Worm (Caenorhabditis elegans): ENCODE results near the gene twk-22.

Gene twk-22

ce11 chrX:16306164-16306563 is at the start of gene twk-22:
Gene twk-22, plus strand, starts transcription at chrX:16306464.
- no peak for TF ChIP-seq swsn-7 (tag; optimal IDR thresholded peaks at IDR 0.05)
- no peak for TF ChIP-seq skn-1 (tag; optimal IDR thresholded peaks at IDR 0.05)
- TF ChIP-seq unc-98 (GFP tag; IDR thresholded peaks at IDR 0.05) = no peak
- TF ChIP-seq unc-30 (tag; optimal IDR thresholded peaks at IDR 0.05) = no peak
- TF ChIP-seq F16B12.6 (tag; optimal IDR thresholded peaks at IDR 0.05) = no peak
- TF ChIP-seq ceh-8 (GFP tag; optimal IDR thresholded peaks at IDR 0.05) = no peak

ce11 chrX:16258503-16258902 is 47.8 kb upstream of the twk-22 start:
- TF ChIP-seq mab-9 (GFP tag; IDR thresholded peaks at IDR 0.05) (no peak), lin-14 (GFP tag; optimal IDR thresholded peaks at IDR 0.05) (no peak), lin-13 (GFP tag; optimal IDR thresholded peaks at IDR 0.05) (no peak), hlh-4 (tag; optimal IDR thresholded peaks at IDR 0.05) (no peak), C16A3.4 (tag; optimal IDR thresholded peaks at IDR 0.05) (no peak), nhr-77 (tag; optimal IDR thresholded peaks at IDR 0.05) (no peak), fos-1 (tag; optimal IDR thresholded peaks at IDR 0.05) (no peak), sox-4 (tag; optimal IDR thresholded peaks at IDR 0.05) (no peak), elt-2 (tag; optimal IDR thresholded peaks at IDR 0.05) (no peak), F16B12.6 (tag; optimal IDR thresholded peaks at IDR 0.05) (no peak), hpl-2 (GFP tag; optimal IDR thresholded peaks at IDR 0.05) (no peak), fkh-4 (tag; optimal IDR thresholded peaks at IDR 0.05; ENCODE audit: borderline replicate concordance) (no peak), aha-1 (tag; optimal IDR thresholded peaks at IDR 0.05) (no peak), unc-86 (tag; optimal IDR thresholded peaks at IDR 0.05) (no peak), unc-62 (GFP tag; optimal IDR thresholded peaks at IDR 0.05) (no peak), nhr-20 (tag; optimal IDR thresholded peaks at IDR 0.05) (no peak), ceh-63 (GFP tag; optimal IDR thresholded peaks at IDR 0.05) (no peak), nhr-28 (tag; optimal IDR thresholded peaks at IDR 0.05) (no peak), lir-3 (tag; optimal IDR thresholded peaks at IDR 0.05; ENCODE audit: poor library complexity) (no peak)

- TF ChIP-seq elt-2 (tag; optimal IDR thresholded peaks at IDR 0.05) = peak; percentile 43
- no peak for TF ChIP-seq pqm-1 (tag; optimal IDR thresholded peaks at IDR 0.05)
- TF ChIP-seq egl-27 (tag; optimal IDR thresholded peaks at IDR 0.05) = no peak
Measured at ce11 chrX:16260077-16260476, 46.2 kb upstream of the twk-22 start.

ce11 chrX:16261993-16262392 is 44.3 kb upstream of the twk-22 start, which contains the start of gene sgk-1:
Gene sgk-1, minus strand, starts transcription at chrX:16262122.
- TF ChIP-seq hpl-2 (GFP tag; optimal IDR thresholded peaks at IDR 0.05) (no peak), elt-2 (tag; optimal IDR thresholded peaks at IDR 0.05) (peak; percentile 40), unc-98 (GFP tag; IDR thresholded peaks at IDR 0.05) (no peak), fkh-4 (tag; optimal IDR thresholded peaks at IDR 0.05; ENCODE audit: borderline replicate concordance) (no peak), elt-3 (tag; optimal IDR thresholded peaks at IDR 0.05) (no peak), swsn-7 (tag; optimal IDR thresholded peaks at IDR 0.05) (no peak), nhr-71 (tag; optimal IDR thresholded peaks at IDR 0.05) (peak; percentile 9), lin-35 (GFP tag; optimal IDR thresholded peaks at IDR 0.05) (peak in 1 of 2 experiments; percentile 13), irx-1 (tag; optimal IDR thresholded peaks at IDR 0.05) (no peak), snu-23 (GFP tag; optimal IDR thresholded peaks at IDR 0.05) (no peak), mep-1 (tag; optimal IDR thresholded peaks at IDR 0.05) (no peak), nhr-90 (tag; optimal IDR thresholded peaks at IDR 0.05; ENCODE audit: poor library complexity) (peak; percentile 7), dsc-1 (tag; optimal IDR thresholded peaks at IDR 0.05) (no peak), C34B4.2 (tag; optimal IDR thresholded peaks at IDR 0.05) (no peak)

- TF ChIP-seq elt-3 (tag; optimal IDR thresholded peaks at IDR 0.05) (peak in 4 of 6 experiments; percentile 25 to 80 (median 64)), Y116A8C.19 (tag; optimal IDR thresholded peaks at IDR 0.05; ENCODE audit: borderline replicate concordance) (no peak), snpc-4 (tag; optimal IDR thresholded peaks at IDR 0.05) (no peak), sox-4 (tag; optimal IDR thresholded peaks at IDR 0.05) (no peak), lin-35 (GFP tag; optimal IDR thresholded peaks at IDR 0.05) (peak in 1 of 2 experiments; percentile 10), egl-27 (tag; optimal IDR thresholded peaks at IDR 0.05) (no peak), nhr-90 (tag; optimal IDR thresholded peaks at IDR 0.05; ENCODE audit: poor library complexity) (peak; percentile 53), blmp-1 (tag; optimal IDR thresholded peaks at IDR 0.05) (peak; percentile 80), nhr-19 (GFP tag; conservative IDR thresholded peaks at IDR 0.05) (0 out of 2 replicates have a peak, but pooled peaks have one; percentile 15), zag-1 (tag; optimal IDR thresholded peaks at IDR 0.05) (no peak), xbp-1 (tag; optimal IDR thresholded peaks at IDR 0.05) (no peak), lir-3 (tag; optimal IDR thresholded peaks at IDR 0.05; ENCODE audit: poor library complexity) (no peak), nhr-85 (tag) (peak; percentile 89), lin-14 (GFP tag; optimal IDR thresholded peaks at IDR 0.05) (peak; percentile 80), unc-130 (tag; optimal IDR thresholded peaks at IDR 0.05) (peak; percentile 6), nhr-20 (tag; optimal IDR thresholded peaks at IDR 0.05) (peak; percentile 27), lsy-2 (tag; optimal IDR thresholded peaks at IDR 0.05) (peak in 1 of 2 experiments; percentile 6), nhr-71 (tag; optimal IDR thresholded peaks at IDR 0.05) (peak; percentile 36), mep-1 (tag; optimal IDR thresholded peaks at IDR 0.05) (peak; percentile 61), snu-23 (GFP tag; optimal IDR thresholded peaks at IDR 0.05) (peak; percentile 45)
Measured at ce11 chrX:16263287-16263686, 43.0 kb upstream of the twk-22 start.

All from whole organism, L1 larva.